Fruit fly (Drosophila melanogaster) whole organism, embryonic: ENCODE measurements around the gene Hasp.

Experiments used
- Atf-2 ChIP-seq: fragments of 200-800 bp; sonication (Bioruptor generic); optimal IDR thresholded peaks from 2 replicates; lab custom pipeline; 2016; ENCODE audit warnings: missing biosample characterization, missing genetic modification characterization
- Blimp-1 ChIP-seq: fragments of 200-800 bp; sonication (Bioruptor generic); optimal IDR thresholded peaks from 3 replicates; lab custom pipeline; 2018; ENCODE audit warnings: missing biosample characterization, missing genetic modification characterization, mild to moderate bottlenecking, moderate library complexity, missing genetic modification reagents
- CG13424 ChIP-seq: fragments of 200-800 bp; sonication (Bioruptor generic); optimal IDR thresholded peaks from 2 replicates; lab custom pipeline; 2019; ENCODE audit warnings: missing biosample characterization, mild to moderate bottlenecking, missing genetic modification characterization, moderate library complexity
- CG6683 ChIP-seq: fragments of 200-800 bp; sonication (Bioruptor generic); optimal IDR thresholded peaks from 2 replicates; lab custom pipeline; 2017; ENCODE audit warnings: missing biosample characterization, mild to moderate bottlenecking, missing genetic modification characterization, missing genetic modification reagents
- Gug ChIP-seq: fragments of 200-800 bp; sonication (Bioruptor generic); IDR thresholded peaks from 4 replicates; pipeline ENCODE4 v1.3.6; 2022; ENCODE audit warnings: missing biosample characterization, missing genetic modification characterization
- Hr3 ChIP-seq: fragments of 200-800 bp; sonication (Bioruptor generic); optimal IDR thresholded peaks from 3 replicates; lab custom pipeline; 2016; ENCODE audit warnings: missing biosample characterization, missing genetic modification characterization
- NK7.1 ChIP-seq: fragments of 200-800 bp; sonication (Bioruptor generic); optimal IDR thresholded peaks from 3 replicates; lab custom pipeline; 2016; ENCODE audit warnings: missing biosample characterization, missing genetic modification characterization
- ash1 ChIP-seq: fragments of 200-800 bp; sonication (Bioruptor generic); optimal IDR thresholded peaks from 2 replicates; lab custom pipeline; 2018; ENCODE audit warnings: missing biosample characterization, mild to moderate bottlenecking, missing genetic modification characterization
- btn ChIP-seq: fragments of 200-800 bp; sonication (Bioruptor generic); optimal IDR thresholded peaks from 2 replicates; lab custom pipeline; 2016; ENCODE audit warnings: missing biosample characterization, missing genetic modification characterization
- psq ChIP-seq: fragments of 200-800 bp; sonication (Bioruptor generic); optimal IDR thresholded peaks from 2 replicates; lab custom pipeline; 2017; ENCODE audit warnings: missing biosample characterization, missing genetic modification characterization
- ranshi ChIP-seq: fragments of 200-800 bp; sonication (Bioruptor generic); IDR thresholded peaks from 2 replicates; pipeline ENCODE4 v1.3.6; 2022; ENCODE audit warnings: missing biosample characterization, missing genetic modification characterization

DNA sequence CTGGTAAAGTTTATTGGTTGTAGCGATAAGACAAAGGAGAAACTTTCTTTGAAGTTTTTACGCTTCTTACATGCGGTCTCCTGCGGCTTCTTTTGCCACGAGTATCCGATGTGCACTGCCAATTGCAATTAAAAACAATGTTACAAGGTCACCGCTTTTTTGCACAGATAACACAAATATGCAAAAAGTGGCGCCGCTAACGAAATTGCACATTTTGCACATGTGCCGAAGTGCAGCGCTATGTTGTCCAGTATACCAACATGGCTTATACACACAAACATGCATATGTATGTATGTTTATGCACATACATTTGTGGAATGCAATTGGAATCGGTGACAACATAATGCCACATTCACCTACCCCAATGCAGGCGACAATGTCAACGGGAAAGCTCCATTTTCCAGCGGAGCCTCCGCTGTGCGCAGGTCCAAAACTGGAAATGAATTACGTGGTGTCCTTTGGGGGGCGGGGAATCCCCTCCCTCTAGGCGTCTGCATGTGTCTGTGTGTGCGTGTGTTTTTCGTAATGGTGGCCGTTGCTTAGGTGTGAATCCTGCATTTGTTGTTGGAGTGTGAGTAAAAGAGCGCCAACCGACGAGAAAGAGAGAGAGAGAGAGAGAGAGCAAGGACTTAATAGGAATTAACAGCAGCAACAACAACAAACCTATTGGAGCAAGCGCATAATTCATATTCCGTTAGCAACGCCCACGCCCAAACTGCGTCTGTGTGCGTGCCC is 37.6 kb downstream of the Hasp start:
- TF ChIP-seq ranshi (GFP tag; lab: Robert Waterston, UW) (no peak), psq (no peak), CG13424 (tag; lab: Kevin White, UChicago) (no peak), Gug (GFP tag; lab: Robert Waterston, UW) (no peak), NK7.1 (GFP tag; lab: Kevin White, UChicago) (no peak), Hr3 (GFP tag; lab: Kevin White, UChicago) (no peak), CG6683 (no peak), btn (GFP tag; lab: Kevin White, UChicago) (no peak), Blimp-1 (GFP tag; lab: Kevin White, UChicago) (no peak), ash1 (GFP tag; lab: Kevin White, UChicago) (no peak), Atf-2 (GFP tag; lab: Kevin White, UChicago) (no peak)
